Worm (Caenorhabditis elegans) whole organism, mixed stage, embryonic: ENCODE results near the gene trm-1.
A peak's percentile ranks its signal among the peaks of the same experiment; 100 is the strongest.

Experiments used
- ceh-43 ChIP-seq: fragments of 200-800 bp; sonication (Bioruptor generic); optimal IDR thresholded peaks from 2 replicates; lab custom pipeline; 2018; ENCODE audit warnings: mild to moderate bottlenecking, missing genetic modification characterization, moderate library complexity, missing compliant biosample characterization
- drap-1 ChIP-seq: fragments of 200-800 bp; sonication (Bioruptor generic); optimal IDR thresholded peaks from 3 replicates; lab custom pipeline; 2018; ENCODE audit warnings: mild to moderate bottlenecking, missing genetic modification characterization, missing compliant biosample characterization
- flh-1 ChIP-seq: fragments of 200-800 bp; sonication (Bioruptor generic); optimal IDR thresholded peaks from 2 replicates; lab custom pipeline; 2018; ENCODE audit warnings: mild to moderate bottlenecking, missing genetic modification characterization, moderate library complexity, missing compliant biosample characterization
- hlh-1 ChIP-seq: fragments of 150-350 bp; optimal IDR thresholded peaks from 2 replicates; lab custom pipeline; 2014; ENCODE audit warnings: missing biosample characterization, missing genetic modification reagents, missing genetic modification characterization
- nhr-2 ChIP-seq: fragments of 150-350 bp; optimal IDR thresholded peaks from 2 replicates; lab custom pipeline; 2014; ENCODE audit warnings: missing biosample characterization, missing genetic modification characterization
- pha-4 ChIP-seq: fragments of 150-350 bp; optimal IDR thresholded peaks from 2 replicates; lab custom pipeline; 2018; ENCODE audit warnings: missing biosample characterization, missing genetic modification reagents, missing genetic modification characterization
- unc-39 ChIP-seq: fragments of 150-350 bp; optimal IDR thresholded peaks from 2 replicates; lab custom pipeline; 2014; ENCODE audit warnings: missing biosample characterization, missing genetic modification characterization

trm-1 gene

ce11 chrV:14136152-14136551, 49.3 kb downstream of the trm-1 start (continued):
- TF ChIP-seq drap-1 (GFP tag; lab: Kevin White, UChicago) (peak; percentile 61), flh-1 (GFP tag; lab: Kevin White, UChicago) (no peak), nhr-2 (tag; lab: Kevin White, UChicago) (no peak), unc-39 (tag; lab: Kevin White, UChicago) (no peak), pha-4 (tag; lab: Kevin White, UChicago) (peak; percentile 86)
- TF ChIP-seq, all 35 proteins: peak for 14

ce11 chrV:14134757-14135441, 50.5 kb downstream of the trm-1 start:
- no peak for TF ChIP-seq hlh-1 (tag; lab: Kevin White, UChicago)
- TF ChIP-seq ceh-43 (GFP tag; lab: Kevin White, UChicago) = no peak
